Worm (Caenorhabditis elegans) whole organism, young adult: ENCODE measurements around the gene pcf-11.
"Not testable (repeated sequence)": the region's sequence is repeated elsewhere in the genome, so short reads cannot be mapped to it uniquely, and the experiment has no call there.

ENCODE experiments used
- B0261.1 ChIP-seq: sonication (generic microtip); optimal IDR thresholded peaks from 2 replicates; lab custom pipeline; 2016; ENCODE audit warnings: mild to moderate bottlenecking, missing genetic modification characterization, moderate library complexity, missing compliant biosample characterization
- C06A6.2 ChIP-seq: fragments of 200-800 bp; sonication (Bioruptor generic); conservative IDR thresholded peaks from 2 replicates; pipeline ENCODE4 v1.3.6; 2022; ENCODE audit warnings: missing genetic modification characterization, missing compliant biosample characterization
- F22D6.2 ChIP-seq: sonication (generic microtip); optimal IDR thresholded peaks from 2 replicates; lab custom pipeline; 2016; ENCODE audit warnings: mild to moderate bottlenecking, missing genetic modification characterization, missing compliant biosample characterization
- F39B2.1 ChIP-seq: fragments of 200-800 bp; sonication (Bioruptor generic); IDR thresholded peaks from 2 replicates; pipeline ENCODE4 v1.3.6; 2022; ENCODE audit warnings: missing genetic modification reagents, missing genetic modification characterization, missing compliant biosample characterization
- F57A8.1 ChIP-seq: fragments of 200-800 bp; sonication (Bioruptor generic); optimal IDR thresholded peaks from 2 replicates; lab custom pipeline; 2018; ENCODE audit warnings: mild to moderate bottlenecking, missing genetic modification characterization, moderate library complexity, missing compliant biosample characterization
- K12H6.12 ChIP-seq: fragments of 200-800 bp; sonication (Bioruptor generic); optimal IDR thresholded peaks from 2 replicates; lab custom pipeline; 2018; ENCODE audit warnings: mild to moderate bottlenecking, missing genetic modification characterization, missing compliant biosample characterization
- Y53G8AR.9 ChIP-seq: fragments of 200-800 bp; sonication (Bioruptor generic); conservative IDR thresholded peaks from 2 replicates; pipeline ENCODE4 v1.3.6; 2022; ENCODE audit warnings: missing genetic modification reagents, missing genetic modification characterization, missing compliant biosample characterization
- Y67H2A.10 ChIP-seq: fragments of 200-800 bp; sonication (Bioruptor generic); conservative IDR thresholded peaks from 2 replicates; pipeline ENCODE4 v1.3.6; 2022; ENCODE audit warnings: missing genetic modification reagents, missing genetic modification characterization, missing compliant biosample characterization
- ZK185.1 ChIP-seq: sonication (generic microtip); optimal IDR thresholded peaks from 2 replicates; lab custom pipeline; 2016; ENCODE audit warnings: mild to moderate bottlenecking, missing genetic modification characterization, missing compliant biosample characterization; ENCODE audit not compliant: poor library complexity, severe bottlenecking
- ama-1 ChIP-seq, 3 experiments: fragments of 150-350 bp in 1 of 3; sonication (generic microtip) in 2 of 3; optimal IDR thresholded peaks; 2 replicates each; lab custom pipeline; 2014 to 2018; ENCODE audit warnings: missing biosample characterization in 2 of 3, missing genetic modification characterization in 2 of 3, missing genetic modification reagents in 2 of 3
- aptf-2 ChIP-seq: fragments of 200-800 bp; sonication (Bioruptor generic); conservative IDR thresholded peaks from 2 replicates; pipeline ENCODE4 v1.3.6; 2022; ENCODE audit warnings: missing genetic modification reagents, missing genetic modification characterization, missing compliant biosample characterization
- bed-2 ChIP-seq: fragments of 200-800 bp; sonication (Bioruptor generic); IDR thresholded peaks from 2 replicates; pipeline ENCODE4 v1.3.6; 2022; ENCODE audit warnings: missing genetic modification reagents, missing genetic modification characterization, missing compliant biosample characterization
- cebp-2 ChIP-seq: fragments of 200-800 bp; sonication (Bioruptor generic); IDR thresholded peaks from 2 replicates; pipeline ENCODE4 v1.3.6; 2022; ENCODE audit warnings: missing genetic modification characterization, missing compliant biosample characterization
- ceh-100 ChIP-seq: fragments of 200-800 bp; sonication (Bioruptor generic); IDR thresholded peaks from 2 replicates; pipeline ENCODE4 v1.3.6; 2022; ENCODE audit warnings: missing genetic modification reagents, missing genetic modification characterization, missing compliant biosample characterization
- ceh-27 ChIP-seq: fragments of 200-800 bp; sonication (Bioruptor generic); optimal IDR thresholded peaks from 2 replicates; lab custom pipeline; 2018; ENCODE audit warnings: mild to moderate bottlenecking, missing genetic modification characterization, moderate library complexity, missing compliant biosample characterization
- ceh-79 ChIP-seq: sonication (generic microtip); optimal IDR thresholded peaks from 2 replicates; lab custom pipeline; 2017; ENCODE audit warnings: mild to moderate bottlenecking, missing genetic modification characterization, missing compliant biosample characterization
- die-1 ChIP-seq: sonication (generic microtip); optimal IDR thresholded peaks from 2 replicates; lab custom pipeline; 2016; ENCODE audit warnings: missing genotype, mild to moderate bottlenecking, missing genetic modification characterization, missing compliant biosample characterization
- ets-4 ChIP-seq: fragments of 200-800 bp; sonication (Bioruptor generic); optimal IDR thresholded peaks from 2 replicates; lab custom pipeline; 2018; ENCODE audit warnings: mild to moderate bottlenecking, missing genetic modification characterization, missing compliant biosample characterization
- hmg-1.2 ChIP-seq: fragments of 200-800 bp; sonication (Bioruptor generic); IDR thresholded peaks from 2 replicates; pipeline ENCODE4 v1.3.6; 2022; ENCODE audit warnings: missing genetic modification reagents, missing genetic modification characterization, missing compliant biosample characterization
- hmg-20 ChIP-seq: fragments of 200-800 bp; sonication (Bioruptor generic); IDR thresholded peaks from 2 replicates; pipeline ENCODE4 v1.3.6; 2022; ENCODE audit warnings: missing genetic modification reagents, missing genetic modification characterization, missing compliant biosample characterization
- lin-54 ChIP-seq: fragments of 200-800 bp; sonication (Bioruptor generic); optimal IDR thresholded peaks from 2 replicates; lab custom pipeline; 2018; ENCODE audit warnings: mild to moderate bottlenecking, missing genetic modification characterization, missing compliant biosample characterization
- lir-1 ChIP-seq: fragments of 200-800 bp; sonication (Bioruptor generic); conservative IDR thresholded peaks from 2 replicates; pipeline ENCODE4 v1.3.6; 2022; ENCODE audit warnings: missing genetic modification reagents, missing genetic modification characterization, missing compliant biosample characterization
- madf-10 ChIP-seq: sonication (generic microtip); optimal IDR thresholded peaks from 2 replicates; lab custom pipeline; 2016; ENCODE audit warnings: mild to moderate bottlenecking, missing genetic modification characterization, missing compliant biosample characterization
- mcd-1 ChIP-seq: fragments of 200-800 bp; sonication (Bioruptor generic); IDR thresholded peaks from 2 replicates; pipeline ENCODE4 v1.3.6; 2022; ENCODE audit warnings: missing genetic modification reagents, missing genetic modification characterization, missing compliant biosample characterization
- mes-4 ChIP-seq: sonication (generic microtip); optimal IDR thresholded peaks from 2 replicates; lab custom pipeline; 2016; ENCODE audit warnings: missing genotype, missing genetic modification characterization, missing compliant biosample characterization
- nfya-1 ChIP-seq: sonication (generic microtip); optimal IDR thresholded peaks from 2 replicates; lab custom pipeline; 2017; ENCODE audit warnings: antibody characterized with exemption, missing compliant biosample characterization, missing genetic modification characterization, borderline replicate concordance; ENCODE audit not compliant: insufficient read depth
- pha-4 ChIP-seq: fragments of 150-350 bp; sonication (generic microtip); optimal IDR thresholded peaks from 2 replicates; lab custom pipeline; 2014; ENCODE audit warnings: missing biosample characterization, missing genetic modification reagents, missing genetic modification characterization
- rcor-1 ChIP-seq: fragments of 200-800 bp; sonication (Bioruptor generic); IDR thresholded peaks from 2 replicates; pipeline ENCODE4 v1.3.6; 2022; ENCODE audit warnings: missing genetic modification reagents, missing genetic modification characterization, missing compliant biosample characterization
- rec-8 ChIP-seq, 2 experiments: sonication (generic microtip); optimal IDR thresholded peaks; 2 replicates each; lab custom pipeline; 2016; ENCODE audit warnings: mild to moderate bottlenecking in 2 of 2, missing genetic modification characterization in 2 of 2, missing genetic modification reagents in 2 of 2, missing genotype in 2 of 2, missing biosample characterization in 1 of 2, missing compliant biosample characterization in 1 of 2, moderate library complexity in 1 of 2
- sea-2 ChIP-seq: fragments of 200-800 bp; sonication (Bioruptor generic); IDR thresholded peaks from 2 replicates; pipeline ENCODE4 v1.3.6; 2022; ENCODE audit warnings: missing genetic modification characterization, missing compliant biosample characterization
- sptf-2 ChIP-seq: fragments of 200-800 bp; sonication (Bioruptor generic); optimal IDR thresholded peaks from 2 replicates; lab custom pipeline; 2018; ENCODE audit warnings: mild to moderate bottlenecking, missing genetic modification characterization, missing compliant biosample characterization
- tbx-9 ChIP-seq: sonication (generic microtip); optimal IDR thresholded peaks from 2 replicates; lab custom pipeline; 2016; ENCODE audit warnings: borderline replicate concordance, missing genetic modification characterization, inconsistent platforms, missing compliant biosample characterization
- unc-62 ChIP-seq: fragments of 150-350 bp; optimal IDR thresholded peaks from 2 replicates; lab custom pipeline; 2014; ENCODE audit warnings: missing biosample characterization, missing genetic modification reagents, missing genetic modification characterization
- ztf-22 ChIP-seq: fragments of 200-800 bp; sonication (Bioruptor generic); optimal IDR thresholded peaks from 2 replicates; lab custom pipeline; 2018; ENCODE audit warnings: mild to moderate bottlenecking, missing genetic modification characterization, moderate library complexity, missing compliant biosample characterization
- ztf-3 ChIP-seq: fragments of 200-800 bp; sonication (Bioruptor generic); optimal IDR thresholded peaks from 2 replicates; lab custom pipeline; 2018; ENCODE audit warnings: mild to moderate bottlenecking, missing genetic modification characterization, missing compliant biosample characterization

pcf-11 gene

DNA sequence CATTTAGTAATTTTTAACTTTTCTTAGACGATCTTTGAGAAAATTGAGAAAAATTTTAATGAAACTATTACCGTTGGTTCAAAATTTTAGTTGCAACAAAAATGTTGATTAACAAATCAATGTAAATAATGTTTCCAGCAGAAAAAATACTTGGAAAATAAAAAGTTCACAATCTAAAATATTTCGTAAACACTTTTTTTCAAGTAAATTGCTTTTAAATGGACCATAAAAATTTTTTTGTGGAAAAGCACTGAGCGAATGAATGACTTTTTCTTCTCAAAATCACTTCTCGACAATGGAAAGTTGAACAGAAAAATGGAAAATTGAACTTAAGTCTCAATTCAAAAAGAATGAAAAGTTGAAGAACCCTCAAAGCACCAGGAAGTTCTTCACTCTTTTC lies 28.8 kb downstream of the pcf-11 start, which contains the start of gene C45G9.8:
Gene C45G9.8 (minus strand): TSS at position 101 of the 400 bp plus-strand sequence.
- TF ChIP-seq sea-2 (GFP tag; lab: Robert Waterston, UW) (no peak), nfya-1 (tag; lab: Kevin White, UChicago) (no peak), aptf-2 (no peak), madf-10 (tag; lab: Kevin White, UChicago) (no peak), sptf-2 (GFP tag; lab: Kevin White, UChicago) (no peak), Y67H2A.10 (no peak), tbx-9 (tag; lab: Kevin White, UChicago) (no peak), mes-4 (tag; lab: Kevin White, UChicago) (no peak), ztf-3 (GFP tag; lab: Kevin White, UChicago) (no peak)

DNA sequence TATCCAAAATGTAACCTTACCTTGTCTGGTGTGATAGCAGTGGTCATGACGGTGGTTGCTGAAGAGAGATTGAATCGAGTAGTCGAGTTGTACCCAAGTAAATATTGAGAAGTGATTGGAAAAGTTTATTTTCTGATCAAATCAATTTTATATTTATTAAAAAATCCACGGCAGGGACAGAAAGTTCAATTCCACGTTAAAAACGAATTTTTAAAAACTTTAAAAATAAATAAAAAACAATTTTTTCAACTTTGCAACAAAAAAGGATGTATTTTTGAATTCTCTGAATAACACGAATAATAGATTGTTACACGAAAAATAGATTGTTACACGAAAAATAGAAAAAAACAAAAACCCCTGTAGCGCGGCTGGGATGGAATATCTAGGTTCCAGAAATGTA lies 31.0 kb downstream of the pcf-11 start, which contains the start of gene C45G9.9:
Gene C45G9.9 (minus strand): TSS at position 101 of the 400 bp plus-strand sequence.
- TF ChIP-seq hmg-1.2 (GFP tag; lab: Robert Waterston, UW); rec-8 (tag; optimal IDR thresholded peaks at IDR 0.05; lab: Kevin White, UChicago); B0261.1 (tag; lab: Kevin White, UChicago): not testable (repeated sequence)

- no peak for TF ChIP-seq cebp-2
- no peak for TF ChIP-seq bed-2 (GFP tag; lab: Robert Waterston, UW)
- no peak for TF ChIP-seq lir-1 (GFP tag; lab: Robert Waterston, UW)
- TF ChIP-seq C06A6.2 = no peak
- no peak for TF ChIP-seq F22D6.2 (tag; lab: Kevin White, UChicago)
- TF ChIP-seq ama-1 (optimal IDR thresholded peaks at IDR 0.05; lab: Kevin White, UChicago) = no peak
- TF ChIP-seq ama-1 (GFP tag; optimal IDR thresholded peaks at IDR 0.05; lab: Kevin White, UChicago) = no peak
- TF ChIP-seq mcd-1 = no peak
- TF ChIP-seq Y53G8AR.9 (GFP tag; lab: Robert Waterston, UW) = no peak
- TF ChIP-seq rcor-1 (GFP tag; lab: Robert Waterston, UW) = no peak
- TF ChIP-seq F57A8.1 (GFP tag; lab: Kevin White, UChicago) = no peak
- no peak for TF ChIP-seq ceh-27 (GFP tag; lab: Kevin White, UChicago)
- TF ChIP-seq ceh-100 (GFP tag; lab: Robert Waterston, UW) = no peak
- no peak for TF ChIP-seq pha-4 (tag; lab: Kevin White, UChicago)
- no peak for TF ChIP-seq ztf-22
- no peak for TF ChIP-seq lin-54 (GFP tag; lab: Kevin White, UChicago)
- no peak for TF ChIP-seq hmg-20 (GFP tag; lab: Robert Waterston, UW)
- no peak for TF ChIP-seq unc-62 (GFP tag; lab: Kevin White, UChicago)
- no peak for TF ChIP-seq F39B2.1 (GFP tag; lab: Robert Waterston, UW)
- TF ChIP-seq ZK185.1 (tag; lab: Kevin White, UChicago) = no peak
- TF ChIP-seq ets-4 (GFP tag; lab: Kevin White, UChicago) = no peak
Measured at ce11 chrIII:5061798-5062197, 37.1 kb downstream of the pcf-11 start, which contains the start of gene C45G9.10. C45G9.10 (minus strand) TSS chrIII:5061898.

DNA sequence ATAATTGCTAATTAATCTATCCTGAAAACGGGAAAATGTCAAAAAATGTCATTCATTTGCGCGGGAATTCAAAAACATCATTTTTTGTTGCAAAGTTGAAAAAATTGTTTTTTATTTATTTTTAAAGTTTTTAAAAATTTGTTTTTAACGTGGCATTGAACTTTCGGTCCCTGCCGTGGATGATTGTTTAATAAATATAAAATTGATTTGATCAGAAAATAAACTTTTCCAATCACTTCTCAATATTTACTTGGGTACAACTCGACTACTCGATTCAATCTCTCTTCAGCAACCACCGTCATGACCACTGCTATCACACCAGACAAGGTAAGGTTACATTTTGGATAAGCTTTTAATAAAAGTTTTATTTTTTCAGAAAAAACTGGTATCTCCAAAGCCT lies 37.7 kb downstream of the pcf-11 start, which contains the start of gene C45G9.4:
Gene C45G9.4 (plus strand): TSS at position 301 of the 400 bp plus-strand sequence.
- TF ChIP-seq die-1, ceh-79, K12H6.12 (tag; lab: Kevin White, UChicago): not testable (repeated sequence)
- TF ChIP-seq, all 124 proteins: peak for 0; not testable (repeated sequence) for 124
